Fruit fly (Drosophila melanogaster) whole organism, embryonic: ENCODE measurements around the gene CG17027.
A peak's percentile ranks its signal among the peaks of the same experiment; 100 is the strongest.

Experiments
- Ada2b ChIP-seq: fragments of 200-800 bp; sonication (Bioruptor generic); IDR thresholded peaks from 2 replicates; pipeline ENCODE4 v1.3.6; 2022; ENCODE audit warnings: missing biosample characterization, missing genetic modification characterization
- Bdp1 ChIP-seq: fragments of 200-800 bp; sonication (Bioruptor generic); optimal IDR thresholded peaks from 3 replicates; lab custom pipeline; 2016; ENCODE audit warnings: missing biosample characterization, missing genetic modification characterization
- BtbVII ChIP-seq: fragments of 200-800 bp; sonication (Bioruptor generic); optimal IDR thresholded peaks from 3 replicates; lab custom pipeline; 2017; ENCODE audit warnings: missing biosample characterization, mild to moderate bottlenecking, missing genetic modification characterization
- CG10979 ChIP-seq: fragments of 200-800 bp; sonication (Bioruptor generic); optimal IDR thresholded peaks from 2 replicates; lab custom pipeline; 2018; ENCODE audit warnings: missing biosample characterization, mild to moderate bottlenecking, missing genetic modification characterization, moderate library complexity
- CG11504 ChIP-seq: fragments of 200-800 bp; sonication (Bioruptor generic); optimal IDR thresholded peaks from 3 replicates; lab custom pipeline; 2019; ENCODE audit warnings: missing biosample characterization, mild to moderate bottlenecking, missing genetic modification characterization, moderate library complexity
- CG12104 ChIP-seq: fragments of 200-800 bp; sonication (Bioruptor generic); optimal IDR thresholded peaks from 3 replicates; lab custom pipeline; 2016; ENCODE audit warnings: missing biosample characterization, missing genetic modification characterization
- CG12236 ChIP-seq: fragments of 200-800 bp; sonication (Bioruptor generic); optimal IDR thresholded peaks from 2 replicates; lab custom pipeline; 2016; ENCODE audit warnings: missing biosample characterization, missing genetic modification characterization
- CG13775 ChIP-seq: fragments of 200-800 bp; sonication (Bioruptor generic); optimal IDR thresholded peaks from 3 replicates; lab custom pipeline; 2017; ENCODE audit warnings: missing biosample characterization, mild to moderate bottlenecking, missing genetic modification characterization
- CG13894 ChIP-seq: fragments of 200-800 bp; sonication (Bioruptor generic); optimal IDR thresholded peaks from 3 replicates; lab custom pipeline; 2018; ENCODE audit warnings: missing biosample characterization, mild to moderate bottlenecking, missing genetic modification characterization, moderate library complexity
- CG15696 ChIP-seq: fragments of 200-800 bp; sonication (Bioruptor generic); optimal IDR thresholded peaks from 2 replicates; lab custom pipeline; 2019; ENCODE audit warnings: missing biosample characterization, mild to moderate bottlenecking, missing genetic modification characterization, moderate library complexity
- CG17361 ChIP-seq: fragments of 200-800 bp; sonication (Bioruptor generic); IDR thresholded peaks from 3 replicates; pipeline ENCODE4 v1.3.6; 2022; ENCODE audit warnings: missing biosample characterization, missing genetic modification characterization
- CG18619 ChIP-seq: fragments of 200-800 bp; sonication (Bioruptor generic); optimal IDR thresholded peaks from 3 replicates; lab custom pipeline; 2017; ENCODE audit warnings: missing biosample characterization, mild to moderate bottlenecking, missing genetic modification characterization
- CG2199 ChIP-seq: fragments of 200-800 bp; sonication (Bioruptor generic); IDR thresholded peaks from 3 replicates; pipeline ENCODE4 v1.3.6; 2022; ENCODE audit warnings: missing biosample characterization, missing genetic modification characterization
- CG3995 ChIP-seq: fragments of 200-800 bp; sonication (Bioruptor generic); optimal IDR thresholded peaks from 3 replicates; lab custom pipeline; 2016; ENCODE audit warnings: missing biosample characterization, missing genetic modification characterization
- CG43689 ChIP-seq: fragments of 200-800 bp; sonication (Bioruptor generic); IDR thresholded peaks from 2 replicates; pipeline ENCODE4 v1.3.6; 2022; ENCODE audit warnings: missing biosample characterization, missing genetic modification characterization
- CG4617 ChIP-seq: fragments of 200-800 bp; sonication (Bioruptor generic); optimal IDR thresholded peaks from 3 replicates; lab custom pipeline; 2016; ENCODE audit warnings: missing biosample characterization, missing genetic modification characterization, borderline replicate concordance
- CG4707 ChIP-seq: fragments of 200-800 bp; sonication (Bioruptor generic); optimal IDR thresholded peaks from 2 replicates; lab custom pipeline; 2018; ENCODE audit warnings: missing biosample characterization, mild to moderate bottlenecking, missing genetic modification characterization, moderate library complexity
- CG4854 ChIP-seq: fragments of 200-800 bp; sonication (Bioruptor generic); optimal IDR thresholded peaks from 2 replicates; lab custom pipeline; 2016; ENCODE audit warnings: missing biosample characterization, missing genetic modification characterization, inconsistent platforms
- CG6254 ChIP-seq: fragments of 200-800 bp; sonication (Bioruptor generic); optimal IDR thresholded peaks from 3 replicates; lab custom pipeline; 2017; ENCODE audit warnings: mild to moderate bottlenecking, missing biosample characterization, missing genetic modification reagents, missing genetic modification characterization
- CG6683 ChIP-seq: fragments of 200-800 bp; sonication (Bioruptor generic); optimal IDR thresholded peaks from 2 replicates; lab custom pipeline; 2017; ENCODE audit warnings: missing biosample characterization, mild to moderate bottlenecking, missing genetic modification characterization, missing genetic modification reagents
- CG6689 ChIP-seq: fragments of 200-800 bp; sonication (Bioruptor generic); IDR thresholded peaks from 2 replicates; pipeline ENCODE4 v1.3.6; 2022; ENCODE audit warnings: missing biosample characterization, missing genetic modification characterization
- CG6854 ChIP-seq: fragments of 200-800 bp; sonication (Bioruptor generic); optimal IDR thresholded peaks from 3 replicates; lab custom pipeline; 2017; ENCODE audit warnings: missing biosample characterization, mild to moderate bottlenecking, missing genetic modification characterization
- CG7556 ChIP-seq: fragments of 200-800 bp; sonication (Bioruptor generic); optimal IDR thresholded peaks from 2 replicates; lab custom pipeline; 2017; ENCODE audit warnings: missing biosample characterization, mild to moderate bottlenecking, missing genetic modification characterization
- CG9609 ChIP-seq: fragments of 200-800 bp; sonication (Bioruptor generic); optimal IDR thresholded peaks from 3 replicates; lab custom pipeline; 2016; ENCODE audit warnings: missing biosample characterization, missing genetic modification characterization
- Chrac-16 ChIP-seq: fragments of 200-800 bp; sonication (Bioruptor generic); optimal IDR thresholded peaks from 3 replicates; lab custom pipeline; 2016; ENCODE audit warnings: missing biosample characterization, missing genetic modification characterization
- CkIIα-i1 ChIP-seq: fragments of 200-800 bp; sonication (Bioruptor generic); IDR thresholded peaks from 2 replicates; pipeline ENCODE4 v1.3.6; 2022; ENCODE audit warnings: missing biosample characterization, missing genetic modification characterization
- Dref ChIP-seq: fragments of 200-800 bp; sonication (Bioruptor generic); IDR thresholded peaks from 2 replicates; pipeline ENCODE4 v1.3.6; 2022; ENCODE audit warnings: missing biosample characterization, missing genetic modification characterization
- Gsc ChIP-seq: fragments of 200-800 bp; sonication (Bioruptor generic); IDR thresholded peaks from 2 replicates; pipeline ENCODE4 v1.3.6; 2022; ENCODE audit warnings: missing biosample characterization, missing genetic modification characterization
- Hmr ChIP-seq: fragments of 200-800 bp; sonication (Bioruptor generic); optimal IDR thresholded peaks from 3 replicates; lab custom pipeline; 2017; ENCODE audit warnings: mild to moderate bottlenecking, missing biosample characterization, missing genetic modification reagents, missing genetic modification characterization
- Lim3 ChIP-seq: fragments of 200-800 bp; sonication (Bioruptor generic); IDR thresholded peaks from 2 replicates; pipeline ENCODE4 v1.3.6; 2022; ENCODE audit warnings: missing biosample characterization, missing genetic modification characterization
- Mad ChIP-seq: fragments of 200-800 bp; sonication (Bioruptor generic); optimal IDR thresholded peaks from 2 replicates; lab custom pipeline; 2016; ENCODE audit warnings: missing biosample characterization, missing genetic modification characterization
- Neu2 ChIP-seq: fragments of 200-800 bp; sonication (Bioruptor generic); optimal IDR thresholded peaks from 3 replicates; lab custom pipeline; 2016; ENCODE audit warnings: missing biosample characterization, missing genetic modification characterization, borderline replicate concordance
- Nf-YA ChIP-seq: fragments of 200-800 bp; sonication (Bioruptor generic); IDR thresholded peaks from 2 replicates; pipeline ENCODE4 v1.3.6; 2022; ENCODE audit warnings: missing biosample characterization, missing genetic modification characterization
- ac ChIP-seq: fragments of 200-800 bp; sonication (Bioruptor generic); optimal IDR thresholded peaks from 3 replicates; lab custom pipeline; 2017; ENCODE audit warnings: missing biosample characterization, mild to moderate bottlenecking, missing genetic modification characterization
- aop ChIP-seq: fragments of 200-800 bp; sonication (Bioruptor generic); IDR thresholded peaks from 2 replicates; pipeline ENCODE4 v1.3.6; 2022; ENCODE audit warnings: missing biosample characterization, missing genetic modification characterization
- az2 ChIP-seq: fragments of 200-800 bp; sonication (Bioruptor generic); optimal IDR thresholded peaks from 3 replicates; lab custom pipeline; 2016; ENCODE audit warnings: missing biosample characterization, missing genetic modification characterization
- chinmo ChIP-seq: fragments of 200-800 bp; sonication (Bioruptor generic); IDR thresholded peaks from 4 replicates; pipeline ENCODE4 v1.3.6; 2022; ENCODE audit warnings: missing biosample characterization, missing genetic modification characterization; ENCODE audit not compliant: partially characterized antibody
- chn ChIP-seq: fragments of 200-800 bp; sonication (Bioruptor generic); optimal IDR thresholded peaks from 2 replicates; lab custom pipeline; 2016; ENCODE audit warnings: missing biosample characterization, missing genetic modification characterization
- corto ChIP-seq: fragments of 200-800 bp; sonication (Bioruptor generic); optimal IDR thresholded peaks from 2 replicates; lab custom pipeline; 2016; ENCODE audit warnings: missing biosample characterization, mild to moderate bottlenecking, missing genetic modification characterization, moderate library complexity
- dmrt11E ChIP-seq: fragments of 200-800 bp; sonication (Bioruptor generic); optimal IDR thresholded peaks from 3 replicates; lab custom pipeline; 2018; ENCODE audit warnings: missing biosample characterization, mild to moderate bottlenecking, missing genetic modification characterization, moderate library complexity
- gem ChIP-seq: fragments of 200-800 bp; sonication (Bioruptor generic); optimal IDR thresholded peaks from 2 replicates; lab custom pipeline; 2019; ENCODE audit warnings: missing biosample characterization, mild to moderate bottlenecking, missing genetic modification characterization, moderate library complexity
- jigr1 ChIP-seq: fragments of 200-800 bp; sonication (Bioruptor generic); IDR thresholded peaks from 3 replicates; pipeline ENCODE4 v1.3.6; 2022; ENCODE audit warnings: missing biosample characterization, missing genetic modification characterization
- kay ChIP-seq: fragments of 200-800 bp; sonication (Bioruptor generic); optimal IDR thresholded peaks from 2 replicates; lab custom pipeline; 2016; ENCODE audit warnings: missing biosample characterization, missing genetic modification characterization
- lmd ChIP-seq: fragments of 200-800 bp; sonication (Bioruptor generic); IDR thresholded peaks from 2 replicates; pipeline ENCODE4 v1.3.6; 2022; ENCODE audit warnings: missing biosample characterization, missing genetic modification characterization
- lola ChIP-seq, 3 experiments: fragments of >200 bp in 2 of 3; fragments of 200-800 bp in 1 of 3; sonication (Bioruptor generic) in 1 of 3; optimal IDR thresholded peaks; 2 replicates each; lab custom pipeline; 2017 to 2019; ENCODE audit warnings: missing biosample characterization in 3 of 3, missing genetic modification characterization in 3 of 3, mild to moderate bottlenecking in 1 of 3, moderate library complexity in 1 of 3
- pb ChIP-seq: fragments of 200-800 bp; sonication (Bioruptor generic); optimal IDR thresholded peaks from 3 replicates; lab custom pipeline; 2016; ENCODE audit warnings: missing biosample characterization, missing genetic modification characterization
- prd ChIP-seq, 3 experiments: fragments of >200 bp in 2 of 3; fragments of 200-800 bp in 1 of 3; sonication (Bioruptor generic) in 1 of 3; optimal IDR thresholded peaks in 2 of 3; IDR thresholded peaks in 1 of 3; 2 replicates in 2 of 3; 3 replicates in 1 of 3; pipeline versions ENCODE4 v1.3.6 to Lab custom; 2017 to 2022; ENCODE audit warnings: missing biosample characterization in 1 of 3, missing genetic modification characterization in 1 of 3
- sd ChIP-seq: fragments of 200-800 bp; sonication (Bioruptor generic); optimal IDR thresholded peaks from 3 replicates; lab custom pipeline; 2018; ENCODE audit warnings: missing biosample characterization, mild to moderate bottlenecking, missing genetic modification characterization, moderate library complexity
- toy ChIP-seq: fragments of 200-800 bp; sonication (Bioruptor generic); IDR thresholded peaks from 2 replicates; pipeline ENCODE4 v1.3.6; 2022; ENCODE audit warnings: missing biosample characterization, missing genetic modification characterization
- vfl ChIP-seq: fragments of 200-800 bp; sonication (Bioruptor generic); optimal IDR thresholded peaks from 2 replicates; lab custom pipeline; 2016; ENCODE audit warnings: missing biosample characterization, missing genetic modification characterization
- zfh1 ChIP-seq: fragments of 200-800 bp; sonication (Bioruptor generic); IDR thresholded peaks from 3 replicates; pipeline ENCODE4 v1.3.6; 2022; ENCODE audit warnings: missing biosample characterization, missing genetic modification characterization

Gene CG17027

dm6 chr3L:16016911-16017310, 37.0 kb downstream of the CG17027 start (continued):
- TF ChIP-seq Bdp1: no peak
- TF ChIP-seq CG6854 (GFP tag; lab: Kevin White, UChicago): no peak
- TF ChIP-seq Ada2b: no peak
- TF ChIP-seq aop (GFP tag; lab: Robert Waterston, UW): no peak
- TF ChIP-seq lmd (GFP tag; lab: Robert Waterston, UW): no peak
- TF ChIP-seq Dref: no peak
- TF ChIP-seq chinmo: no peak
- no peak for TF ChIP-seq vfl (GFP tag; lab: Kevin White, UChicago)
- no peak for TF ChIP-seq BtbVII (GFP tag; lab: Kevin White, UChicago)
- no peak for TF ChIP-seq Neu2 (GFP tag; lab: Kevin White, UChicago)
- peak; percentile 15 for TF ChIP-seq CG7556
- no peak for TF ChIP-seq CG13775 (GFP tag; lab: Kevin White, UChicago)
- TF ChIP-seq CG6254 (GFP tag; lab: Kevin White, UChicago): peak; percentile 15
- peak; percentile 16 for TF ChIP-seq gem (tag; lab: Kevin White, UChicago)
- no peak for TF ChIP-seq CG18619 (GFP tag; lab: Kevin White, UChicago)
- no peak for TF ChIP-seq CG13894
- TF ChIP-seq pb: no peak
- peak in 1 of 3 experiments; percentile 64 for TF ChIP-seq lola (GFP tag; optimal IDR thresholded peaks at IDR 0.05; lab: Kevin White, UChicago)
- TF ChIP-seq CG4707: peak; percentile 67
- no peak for TF ChIP-seq Hmr (GFP tag; lab: Kevin White, UChicago)
- no peak for TF ChIP-seq Chrac-16
- TF ChIP-seq CG12104 (GFP tag; lab: Kevin White, UChicago): no peak
- TF ChIP-seq zfh1 (GFP tag; lab: Robert Waterston, UW): no peak
- peak; percentile 12; the same call in 1 of the 2 replicates for TF ChIP-seq CG6689
- TF ChIP-seq az2 (GFP tag; lab: Kevin White, UChicago): no peak
- TF ChIP-seq Lim3: no peak
- TF ChIP-seq chn (GFP tag; lab: Kevin White, UChicago): no peak
- TF ChIP-seq prd (optimal IDR thresholded peaks at IDR 0.05; lab: Kevin White, UChicago): no peak
- TF ChIP-seq prd (GFP tag; IDR thresholded peaks at IDR 0.05; lab: Robert Waterston, UW): peak; percentile 29; the same call in 1 of the 3 replicates
- no peak for TF ChIP-seq CG9609 (GFP tag; lab: Kevin White, UChicago)
- no peak for TF ChIP-seq CG4854 (GFP tag; lab: Kevin White, UChicago)
- TF ChIP-seq CG2199 (GFP tag; lab: Robert Waterston, UW): no peak
- no peak for TF ChIP-seq CG4617 (GFP tag; lab: Kevin White, UChicago)
- peak; percentile 43 for TF ChIP-seq dmrt11E (tag; lab: Kevin White, UChicago)
- TF ChIP-seq Nf-YA (GFP tag; lab: Robert Waterston, UW): no peak
- TF ChIP-seq ac (GFP tag; lab: Kevin White, UChicago): no peak
- no peak for TF ChIP-seq Mad (GFP tag; lab: Kevin White, UChicago)
- TF ChIP-seq CG6683 (GFP tag; lab: Kevin White, UChicago): no peak
- no peak for TF ChIP-seq corto
- no peak for TF ChIP-seq kay
- TF ChIP-seq CG10979: peak; percentile 43
- no peak for TF ChIP-seq CG43689 (GFP tag; lab: Robert Waterston, UW)
- no peak for TF ChIP-seq CkIIα-i1 (GFP tag; lab: Robert Waterston, UW)
- TF ChIP-seq toy (GFP tag; lab: Robert Waterston, UW): no peak
- no peak for TF ChIP-seq sd (tag; lab: Kevin White, UChicago)
- TF ChIP-seq jigr1: no peak
- TF ChIP-seq CG17361 (GFP tag; lab: Robert Waterston, UW): peak; percentile 70; the same call in 2 of the 3 replicates
- peak; percentile 14 for TF ChIP-seq CG15696 (tag; lab: Kevin White, UChicago)
- TF ChIP-seq CG12236 (GFP tag; lab: Kevin White, UChicago): no peak
- TF ChIP-seq CG3995 (GFP tag; lab: Kevin White, UChicago): no peak
- TF ChIP-seq CG11504: peak; percentile 17
- TF ChIP-seq Gsc (GFP tag; lab: Robert Waterston, UW): no peak
